Fruit fly (Drosophila melanogaster) whole organism, embryonic: ENCODE results near the gene Evi5.

Source experiments
- Atf3 ChIP-seq: fragments of 200-800 bp; sonication (Bioruptor generic); optimal IDR thresholded peaks from 3 replicates; lab custom pipeline; 2016; ENCODE audit warnings: missing biosample characterization, missing genetic modification characterization
- B-H1 ChIP-seq: fragments of 200-800 bp; sonication (Bioruptor generic); IDR thresholded peaks from 3 replicates; pipeline ENCODE4 v1.3.6; 2022; ENCODE audit warnings: missing biosample characterization, missing genetic modification characterization
- CG10147 ChIP-seq: fragments of 200-800 bp; sonication (Bioruptor generic); optimal IDR thresholded peaks from 2 replicates; lab custom pipeline; 2019; ENCODE audit warnings: missing biosample characterization, mild to moderate bottlenecking, missing genetic modification characterization, moderate library complexity
- CG10654 ChIP-seq: fragments of 200-800 bp; sonication (Bioruptor generic); optimal IDR thresholded peaks from 2 replicates; lab custom pipeline; 2016; ENCODE audit warnings: missing biosample characterization, missing genetic modification characterization
- CG12155 ChIP-seq: fragments of 200-800 bp; sonication (Bioruptor generic); optimal IDR thresholded peaks from 3 replicates; lab custom pipeline; 2016; ENCODE audit warnings: missing biosample characterization, missing genetic modification characterization
- CG12659 ChIP-seq: fragments of 200-800 bp; sonication (Bioruptor generic); optimal IDR thresholded peaks from 3 replicates; lab custom pipeline; 2017; ENCODE audit warnings: mild to moderate bottlenecking, missing biosample characterization, missing genetic modification reagents, missing genetic modification characterization
- CG14860 ChIP-seq: fragments of 200-800 bp; sonication (Bioruptor generic); IDR thresholded peaks from 3 replicates; pipeline ENCODE4 v1.3.6; 2022; ENCODE audit warnings: missing biosample characterization, missing genetic modification characterization; ENCODE audit not compliant: partially characterized antibody
- CG15073 ChIP-seq: fragments of 200-800 bp; sonication (Bioruptor generic); optimal IDR thresholded peaks from 2 replicates; lab custom pipeline; 2016; ENCODE audit warnings: missing biosample characterization, missing genetic modification characterization
- CG16813 ChIP-seq: fragments of 200-800 bp; sonication (Bioruptor generic); IDR thresholded peaks from 3 replicates; pipeline ENCODE4 v1.3.6; 2022; ENCODE audit warnings: missing biosample characterization, missing genetic modification characterization; ENCODE audit not compliant: partially characterized antibody
- CG17361 ChIP-seq: fragments of 200-800 bp; sonication (Bioruptor generic); IDR thresholded peaks from 3 replicates; pipeline ENCODE4 v1.3.6; 2022; ENCODE audit warnings: missing biosample characterization, missing genetic modification characterization
- CG2129 ChIP-seq: fragments of 200-800 bp; sonication (Bioruptor generic); IDR thresholded peaks from 2 replicates; pipeline ENCODE4 v1.3.6; 2022; ENCODE audit warnings: missing biosample characterization, missing genetic modification characterization; ENCODE audit not compliant: partially characterized antibody
- CG33213 ChIP-seq: fragments of 200-800 bp; sonication (Bioruptor generic); optimal IDR thresholded peaks from 3 replicates; lab custom pipeline; 2016; ENCODE audit warnings: missing biosample characterization, missing genetic modification characterization
- CG4360 ChIP-seq: fragments of 200-800 bp; sonication (Bioruptor generic); IDR thresholded peaks from 2 replicates; pipeline ENCODE4 v1.3.6; 2022; ENCODE audit warnings: missing biosample characterization, missing genetic modification characterization
- CG4707 ChIP-seq: fragments of 200-800 bp; sonication (Bioruptor generic); optimal IDR thresholded peaks from 2 replicates; lab custom pipeline; 2018; ENCODE audit warnings: missing biosample characterization, mild to moderate bottlenecking, missing genetic modification characterization, moderate library complexity
- CG5180 ChIP-seq: fragments of 200-800 bp; sonication (Bioruptor generic); optimal IDR thresholded peaks from 3 replicates; lab custom pipeline; 2017; ENCODE audit warnings: missing biosample characterization, missing genetic modification characterization, mild to moderate bottlenecking, moderate library complexity, missing genetic modification reagents
- CG6765 ChIP-seq: fragments of 200-800 bp; sonication (Bioruptor generic); optimal IDR thresholded peaks from 3 replicates; lab custom pipeline; 2017; ENCODE audit warnings: missing biosample characterization, mild to moderate bottlenecking, missing genetic modification characterization
- CG6791 ChIP-seq: fragments of 200-800 bp; sonication (Bioruptor generic); IDR thresholded peaks from 3 replicates; pipeline ENCODE4 v1.3.6; 2022; ENCODE audit warnings: missing biosample characterization, missing genetic modification characterization; ENCODE audit not compliant: partially characterized antibody
- CG7372 ChIP-seq: fragments of 200-800 bp; sonication (Bioruptor generic); IDR thresholded peaks from 2 replicates; pipeline ENCODE4 v1.3.6; 2022; ENCODE audit warnings: missing biosample characterization, missing genetic modification characterization
- CG7839 ChIP-seq: fragments of 200-800 bp; sonication (Bioruptor generic); optimal IDR thresholded peaks from 3 replicates; lab custom pipeline; 2018; ENCODE audit warnings: missing biosample characterization, mild to moderate bottlenecking, missing genetic modification characterization, moderate library complexity
- CG8478 ChIP-seq: fragments of >200 bp; optimal IDR thresholded peaks from 2 replicates; lab custom pipeline; 2018
- CHES-1-like ChIP-seq: fragments of 200-800 bp; sonication (Bioruptor generic); optimal IDR thresholded peaks from 2 replicates; lab custom pipeline; 2016; ENCODE audit warnings: missing biosample characterization, missing genetic modification characterization
- Chrac-16 ChIP-seq: fragments of 200-800 bp; sonication (Bioruptor generic); optimal IDR thresholded peaks from 3 replicates; lab custom pipeline; 2016; ENCODE audit warnings: missing biosample characterization, missing genetic modification characterization
- Dad ChIP-seq: fragments of 200-800 bp; sonication (Bioruptor generic); optimal IDR thresholded peaks from 3 replicates; lab custom pipeline; 2016; ENCODE audit warnings: missing biosample characterization, missing genetic modification characterization
- Dp ChIP-seq: fragments of 200-800 bp; sonication (Bioruptor generic); optimal IDR thresholded peaks from 2 replicates; lab custom pipeline; 2018; ENCODE audit warnings: missing biosample characterization, mild to moderate bottlenecking, missing genetic modification characterization, moderate library complexity
- ERR ChIP-seq: fragments of 200-800 bp; sonication (Bioruptor generic); optimal IDR thresholded peaks from 2 replicates; lab custom pipeline; 2016; ENCODE audit warnings: missing biosample characterization, missing genetic modification characterization
- Ets65A ChIP-seq: fragments of 200-800 bp; sonication (Bioruptor generic); peaks from one replicate; lab custom pipeline; 2016; ENCODE audit warnings: missing biosample characterization, missing genetic modification characterization
- GATAe ChIP-seq: fragments of 200-800 bp; sonication (Bioruptor generic); conservative IDR thresholded peaks from 2 replicates; pipeline ENCODE4 v1.3.6; 2022; ENCODE audit warnings: missing biosample characterization, missing genetic modification characterization
- MBD-R2 ChIP-seq: fragments of 200-800 bp; sonication (Bioruptor generic); IDR thresholded peaks from 2 replicates; pipeline ENCODE4 v1.3.6; 2022; ENCODE audit warnings: missing biosample characterization, missing genetic modification characterization
- Opbp ChIP-seq: fragments of 200-800 bp; sonication (Bioruptor generic); IDR thresholded peaks from 3 replicates; pipeline ENCODE4 v1.3.6; 2022; ENCODE audit warnings: missing biosample characterization, missing genetic modification characterization; ENCODE audit not compliant: partially characterized antibody
- TFAM ChIP-seq: fragments of 200-800 bp; sonication (Bioruptor generic); optimal IDR thresholded peaks from 2 replicates; lab custom pipeline; 2017; ENCODE audit warnings: missing biosample characterization, missing genetic modification characterization, inconsistent platforms
- Vsx1 ChIP-seq: fragments of 200-800 bp; sonication (Bioruptor generic); optimal IDR thresholded peaks from 2 replicates; lab custom pipeline; 2017; ENCODE audit warnings: missing biosample characterization, mild to moderate bottlenecking, missing genetic modification characterization, missing genetic modification reagents
- aop ChIP-seq: fragments of 200-800 bp; sonication (Bioruptor generic); IDR thresholded peaks from 2 replicates; pipeline ENCODE4 v1.3.6; 2022; ENCODE audit warnings: missing biosample characterization, missing genetic modification characterization
- bsh ChIP-seq, 2 experiments: fragments of 200-800 bp; sonication (Bioruptor generic); optimal IDR thresholded peaks; 2 replicates each; lab custom pipeline; 2017 to 2018; ENCODE audit warnings: mild to moderate bottlenecking in 2 of 2, missing biosample characterization in 2 of 2, missing genetic modification characterization in 2 of 2, moderate library complexity in 1 of 2
- inv ChIP-seq: fragments of 200-800 bp; sonication (Bioruptor generic); IDR thresholded peaks from 2 replicates; pipeline ENCODE4 v1.3.6; 2022; ENCODE audit warnings: missing biosample characterization, missing genetic modification characterization; ENCODE audit not compliant: partially characterized antibody
- lilli ChIP-seq: fragments of 200-800 bp; sonication (Bioruptor generic); optimal IDR thresholded peaks from 3 replicates; lab custom pipeline; 2016; ENCODE audit warnings: missing biosample characterization, missing genetic modification characterization
- nau ChIP-seq: fragments of 200-800 bp; sonication (Bioruptor generic); optimal IDR thresholded peaks from 3 replicates; lab custom pipeline; 2017; ENCODE audit warnings: missing biosample characterization, mild to moderate bottlenecking, missing genetic modification characterization, missing genetic modification reagents
- nerfin-2 ChIP-seq: fragments of 200-800 bp; sonication (Bioruptor generic); IDR thresholded peaks from 2 replicates; pipeline ENCODE4 v1.3.6; 2022; ENCODE audit warnings: missing biosample characterization, missing genetic modification characterization; ENCODE audit not compliant: partially characterized antibody
- nom ChIP-seq: fragments of 200-800 bp; sonication (Bioruptor generic); optimal IDR thresholded peaks from 2 replicates; lab custom pipeline; 2017; ENCODE audit warnings: missing biosample characterization, missing genetic modification characterization, mild to moderate bottlenecking, moderate library complexity, missing genetic modification reagents
- otp ChIP-seq: fragments of 200-800 bp; sonication (Bioruptor generic); IDR thresholded peaks from 3 replicates; pipeline ENCODE4, ENCODE4 v1.3.6; 2022; ENCODE audit warnings: missing biosample characterization, missing genetic modification characterization
- ranshi ChIP-seq: fragments of 200-800 bp; sonication (Bioruptor generic); IDR thresholded peaks from 2 replicates; pipeline ENCODE4 v1.3.6; 2022; ENCODE audit warnings: missing biosample characterization, missing genetic modification characterization
- run ChIP-seq: fragments of 200-800 bp; sonication (Bioruptor generic); optimal IDR thresholded peaks from 3 replicates; lab custom pipeline; 2018; ENCODE audit warnings: missing biosample characterization, mild to moderate bottlenecking, missing genetic modification characterization
- sens ChIP-seq: fragments of 200-800 bp; sonication (Bioruptor generic); peaks from one replicate; lab custom pipeline; 2016; ENCODE audit warnings: missing biosample characterization, missing genetic modification characterization
- sqz ChIP-seq: fragments of 200-800 bp; sonication (Bioruptor generic); optimal IDR thresholded peaks from 3 replicates; lab custom pipeline; 2018; ENCODE audit warnings: missing biosample characterization, mild to moderate bottlenecking, missing genetic modification characterization
- vfl ChIP-seq: fragments of 200-800 bp; sonication (Bioruptor generic); optimal IDR thresholded peaks from 2 replicates; lab custom pipeline; 2016; ENCODE audit warnings: missing biosample characterization, missing genetic modification characterization
- vnd ChIP-seq: fragments of 200-800 bp; sonication (Bioruptor generic); IDR thresholded peaks from 3 replicates; pipeline ENCODE4 v1.3.6; 2022; ENCODE audit warnings: missing biosample characterization, missing genetic modification characterization; ENCODE audit not compliant: partially characterized antibody
- vvl ChIP-seq: fragments of 200-800 bp; sonication (Bioruptor generic); IDR thresholded peaks from 2 replicates; pipeline ENCODE4 v1.3.6; 2022; ENCODE audit warnings: missing biosample characterization, missing genetic modification characterization
- wek ChIP-seq: fragments of 200-800 bp; sonication (Bioruptor generic); optimal IDR thresholded peaks from 3 replicates; lab custom pipeline; 2018; ENCODE audit warnings: missing biosample characterization, mild to moderate bottlenecking, missing genetic modification characterization, moderate library complexity
- zen2 ChIP-seq: fragments of 200-800 bp; sonication (Bioruptor generic); IDR thresholded peaks from 3 replicates; pipeline ENCODE4 v1.3.6; 2022; ENCODE audit warnings: missing biosample characterization, missing genetic modification characterization; ENCODE audit not compliant: partially characterized antibody

Evi5 gene

DNA sequence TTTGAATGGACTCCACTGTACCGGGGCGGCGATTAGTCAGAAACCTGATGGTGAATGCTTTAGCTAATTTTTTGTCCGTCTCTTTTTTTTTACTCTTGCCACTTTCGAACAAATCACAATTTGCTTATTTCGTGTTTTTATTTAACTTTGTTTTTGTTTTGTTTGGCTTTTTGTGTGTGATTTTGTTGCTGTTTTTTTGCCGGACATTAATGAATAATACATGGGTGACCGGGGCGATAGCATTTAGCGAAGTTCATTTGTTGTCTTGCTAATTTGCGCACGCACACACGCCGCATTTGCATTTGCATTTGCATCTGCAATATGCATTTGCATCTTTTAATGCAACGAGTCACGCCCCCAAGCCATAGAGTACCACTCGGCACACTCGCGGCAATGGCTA is 5.5 kb downstream of the Evi5 start:
- peak; percentile 19 for TF ChIP-seq sens
- TF ChIP-seq Ets65A (GFP tag; lab: Kevin White, UChicago): peak; percentile 60
- peak; percentile 55; the same call in 1 of the 2 replicates for TF ChIP-seq vvl (GFP tag; lab: Robert Waterston, UW)
- no peak for TF ChIP-seq lilli
- TF ChIP-seq, all 482 proteins: peak for 3

DNA sequence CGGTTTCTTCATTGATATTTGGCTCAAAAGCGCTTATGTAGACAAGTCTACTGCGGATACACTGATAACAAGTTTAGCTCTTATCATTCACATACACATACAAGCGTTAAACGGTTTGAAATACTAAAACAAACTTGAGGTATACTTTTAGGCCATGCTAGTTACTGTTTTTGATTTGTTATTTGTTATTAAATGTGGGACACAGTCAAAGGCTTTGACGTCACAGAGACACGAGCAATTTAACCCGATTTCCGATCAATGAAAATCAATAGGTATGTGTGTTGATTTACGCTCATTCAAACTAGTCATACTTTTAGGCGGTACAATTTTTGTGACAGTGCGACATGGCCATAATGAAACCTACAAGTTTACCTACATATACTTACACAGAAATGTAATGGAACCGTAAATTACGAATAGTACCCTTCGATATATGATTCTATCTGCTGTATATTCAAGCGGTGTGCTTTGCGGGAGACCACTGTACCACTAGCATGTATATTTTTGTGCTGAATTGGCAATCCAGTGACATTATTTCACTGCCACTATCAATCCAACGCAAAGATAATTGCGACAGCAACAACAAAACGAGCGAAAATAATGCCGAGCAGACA is 7.3 kb downstream of the Evi5 start:
- peak; percentile 39 for TF ChIP-seq CG6765 (GFP tag; lab: Kevin White, UChicago)
- peak; percentile 15 to 17 for TF ChIP-seq bsh (GFP tag; optimal IDR thresholded peaks at IDR 0.05; lab: Kevin White, UChicago)
- no peak for TF ChIP-seq zen2 (GFP tag; lab: Robert Waterston, UW)
- TF ChIP-seq otp (GFP tag; lab: Robert Waterston, UW): 0 out of 3 replicates have a peak, but pooled peaks have one; percentile 46
- TF ChIP-seq CG8478: no peak
- no peak for TF ChIP-seq vnd
- no peak for TF ChIP-seq inv (GFP tag; lab: Robert Waterston, UW)
- TF ChIP-seq CG10147 (GFP tag; lab: Kevin White, UChicago): peak; percentile 69
- TF ChIP-seq aop (GFP tag; lab: Robert Waterston, UW): 0 out of 2 replicates have a peak, but pooled peaks have one; percentile 9
- peak; percentile 85 for TF ChIP-seq CG12155 (GFP tag; lab: Kevin White, UChicago)
- peak; percentile 84 for TF ChIP-seq CG12659 (GFP tag; lab: Kevin White, UChicago)
- peak; percentile 32 for TF ChIP-seq nau
- TF ChIP-seq Dad (GFP tag; lab: Kevin White, UChicago): peak; percentile 66
- TF ChIP-seq CG4360: peak; percentile 50; the same call in 1 of the 2 replicates
- TF ChIP-seq CG16813 (GFP tag; lab: Robert Waterston, UW): no peak
- peak; percentile 85 for TF ChIP-seq ranshi
- TF ChIP-seq TFAM: no peak
- peak; percentile 88 for TF ChIP-seq CG7839 (tag; lab: Kevin White, UChicago)
- TF ChIP-seq CG7372 (GFP tag; lab: Robert Waterston, UW): peak; percentile 82
- TF ChIP-seq sqz (GFP tag; lab: Kevin White, UChicago): no peak
- TF ChIP-seq ERR (GFP tag; lab: Kevin White, UChicago): peak; percentile 83
- TF ChIP-seq wek (GFP tag; lab: Kevin White, UChicago): no peak
- no peak for TF ChIP-seq nerfin-2 (GFP tag; lab: Robert Waterston, UW)
- no peak for TF ChIP-seq run (tag; lab: Kevin White, UChicago)
- TF ChIP-seq CG5180 (GFP tag; lab: Kevin White, UChicago): peak; percentile 13
- no peak for TF ChIP-seq Vsx1
- peak; percentile 54 for TF ChIP-seq vfl (GFP tag; lab: Kevin White, UChicago)
- TF ChIP-seq CG17361: peak; percentile 50; the same call in 2 of the 3 replicates
- no peak for TF ChIP-seq CG14860 (GFP tag; lab: Robert Waterston, UW)
- peak; percentile 71 for TF ChIP-seq B-H1
- no peak for TF ChIP-seq CG4707 (GFP tag; lab: Kevin White, UChicago)
- TF ChIP-seq Dp (GFP tag; lab: Kevin White, UChicago): no peak
- peak; percentile 50 for TF ChIP-seq CG33213 (GFP tag; lab: Kevin White, UChicago)
- peak; percentile 79 for TF ChIP-seq CHES-1-like (GFP tag; lab: Kevin White, UChicago)
- TF ChIP-seq CG15073 (GFP tag; lab: Kevin White, UChicago): no peak
- TF ChIP-seq Atf3 (GFP tag; lab: Kevin White, UChicago): peak; percentile 15
- TF ChIP-seq Opbp (GFP tag; lab: Robert Waterston, UW): no peak
- TF ChIP-seq Chrac-16 (GFP tag; lab: Kevin White, UChicago): peak; percentile 72
- TF ChIP-seq CG2129: no peak
- peak; percentile 70 for TF ChIP-seq CG10654
- no peak for TF ChIP-seq nom (GFP tag; lab: Kevin White, UChicago)
- TF ChIP-seq MBD-R2 (GFP tag; lab: Robert Waterston, UW): peak; percentile 62; the same call in 1 of the 2 replicates
- TF ChIP-seq CG6791: no peak
- TF ChIP-seq GATAe (GFP tag; lab: Robert Waterston, UW): peak; percentile 65
